Worm (Caenorhabditis elegans) whole organism, L4/young adult: ENCODE data around the gene nhr-201.

ENCODE experiments used
- W03F9.2 ChIP-seq: fragments of 150-350 bp; optimal IDR thresholded peaks from 2 replicates; lab custom pipeline; 2014; ENCODE audit warnings: missing biosample characterization, missing genetic modification characterization
- dao-5 ChIP-seq: sonication (generic microtip); optimal IDR thresholded peaks from 2 replicates; lab custom pipeline; 2016; ENCODE audit warnings: missing genotype, missing genetic modification characterization, moderate library complexity, missing compliant biosample characterization
- him-1 ChIP-seq: sonication (generic microtip); optimal IDR thresholded peaks from 2 replicates; lab custom pipeline; 2016; ENCODE audit warnings: missing genotype, missing genetic modification reagents, missing genetic modification characterization, missing compliant biosample characterization

nhr-201 gene

ce11 chrV:464800-465199, at the start of gene nhr-201:
nhr-201 (plus strand) TSS chrV:464828.
- TF ChIP-seq dao-5 (no peak), him-1 (tag; lab: Kevin White, UChicago) (no peak)

ce11 chrV:415072-415471, 49.6 kb upstream of the nhr-201 start:
- TF ChIP-seq dao-5 (no peak), him-1 (tag; lab: Kevin White, UChicago) (no peak), W03F9.2 (tag; lab: Kevin White, UChicago) (no peak)

ce11 chrV:417656-418353, 46.8 kb upstream of the nhr-201 start, which contains the start of gene irg-8:
irg-8 (minus strand) TSS chrV:417706.
- TF ChIP-seq W03F9.2 (tag; lab: Kevin White, UChicago): no peak
- TF ChIP-seq dao-5: no peak

- no peak for TF ChIP-seq him-1 (tag; lab: Kevin White, UChicago)
These were observed 46.2 kb upstream of the nhr-201 start, which contains the start of gene Y39D8A.1 for ce11 chrV:418432-418831. Y39D8A.1 (plus strand) TSS chrV:418732.

DNA sequence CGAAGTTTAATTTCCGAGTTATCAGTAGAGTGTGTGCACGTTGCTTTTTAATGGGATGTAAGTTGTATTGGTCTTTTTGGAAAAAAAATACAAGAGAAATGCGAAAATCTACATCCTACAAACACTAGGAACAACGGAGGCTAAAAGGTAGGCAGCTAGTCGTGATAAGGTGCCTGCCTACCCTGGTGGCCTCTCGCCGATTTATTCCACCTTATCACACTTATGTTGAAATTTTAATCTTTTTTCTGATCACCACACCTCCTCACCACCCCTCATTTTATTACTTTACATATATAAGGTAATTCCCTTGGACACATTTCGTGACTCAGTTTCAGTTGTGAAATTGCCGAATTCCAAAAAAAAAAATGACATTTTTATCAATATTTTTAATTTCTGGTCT, 42.5 kb upstream of the nhr-201 start, which contains the start of gene dod-20:
Gene dod-20 (plus strand): TSS at position 301 of the 400 bp plus-strand sequence.
- TF ChIP-seq W03F9.2 (tag; lab: Kevin White, UChicago) (no peak), dao-5 (no peak), him-1 (tag; lab: Kevin White, UChicago) (no peak)

- no peak for TF ChIP-seq dao-5
- no peak for TF ChIP-seq him-1 (tag; lab: Kevin White, UChicago)
- TF ChIP-seq W03F9.2 (tag; lab: Kevin White, UChicago): no peak
These were observed 40.5 kb upstream of the nhr-201 start, which contains the start of gene B0554.5 for ce11 chrV:424140-424539. B0554.5 (plus strand) TSS chrV:424440.

ce11 chrV:428844-429243, 35.8 kb upstream of the nhr-201 start, which contains the start of gene B0554.4:
B0554.4 (plus strand) TSS chrV:429144.
- TF ChIP-seq dao-5 (no peak), him-1 (tag; lab: Kevin White, UChicago) (no peak), W03F9.2 (tag; lab: Kevin White, UChicago) (no peak)

DNA sequence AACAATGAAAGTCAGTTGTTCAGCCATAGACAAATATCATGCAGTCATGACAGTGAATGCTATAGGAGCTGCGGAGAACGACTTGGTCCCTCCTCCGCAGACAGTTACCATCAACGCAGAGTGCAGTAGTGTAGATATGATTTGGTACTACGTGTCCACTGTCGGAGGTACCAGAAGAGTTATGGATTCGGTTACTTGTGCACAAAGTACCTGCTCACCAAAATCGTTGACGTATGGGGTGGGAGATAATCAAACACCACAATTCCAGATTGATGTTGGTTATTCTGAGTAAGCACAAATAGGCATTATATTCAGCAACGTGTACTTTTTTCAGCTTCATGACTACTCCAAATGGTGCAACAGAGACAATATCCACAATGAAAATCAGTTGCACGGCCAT, 31.6 kb upstream of the nhr-201 start:
- no peak for TF ChIP-seq W03F9.2 (tag; lab: Kevin White, UChicago)
- TF ChIP-seq him-1 (tag; lab: Kevin White, UChicago): no peak
- no peak for TF ChIP-seq dao-5

ce11 chrV:433898-434297, 30.7 kb upstream of the nhr-201 start, which contains the start of gene B0554.2:
B0554.2 (plus strand) TSS chrV:434198.
- no peak for TF ChIP-seq him-1 (tag; lab: Kevin White, UChicago)
- TF ChIP-seq W03F9.2 (tag; lab: Kevin White, UChicago): no peak
- TF ChIP-seq dao-5: no peak

ce11 chrV:438094-438493, 26.5 kb upstream of the nhr-201 start, which contains the start of gene B0554.1:
B0554.1 (plus strand) TSS chrV:438394.
- no peak for TF ChIP-seq W03F9.2 (tag; lab: Kevin White, UChicago)
- TF ChIP-seq him-1 (tag; lab: Kevin White, UChicago): no peak
- no peak for TF ChIP-seq dao-5

ce11 chrV:439183-439749, 25.4 kb upstream of the nhr-201 start:
- no peak for TF ChIP-seq him-1 (tag; lab: Kevin White, UChicago)
- TF ChIP-seq W03F9.2 (tag; lab: Kevin White, UChicago): no peak
- TF ChIP-seq dao-5: no peak

DNA sequence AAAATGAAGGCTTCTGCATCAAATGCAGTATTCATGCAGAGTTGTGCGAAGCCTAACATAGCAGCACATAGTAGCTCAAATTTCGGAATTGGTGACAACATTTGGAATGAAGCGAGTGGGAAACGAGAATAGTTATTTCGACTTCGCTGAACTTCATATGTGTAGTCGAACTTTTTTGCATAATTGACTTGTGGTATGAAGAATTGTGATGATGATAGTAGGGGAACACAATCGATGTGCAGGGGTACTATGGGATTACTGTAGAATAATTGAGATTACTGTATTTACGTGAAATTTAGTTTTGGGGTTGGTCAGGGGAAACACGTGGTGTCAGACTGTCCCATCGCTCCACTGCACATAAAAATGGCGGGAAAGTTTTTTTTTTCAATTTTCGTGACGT, 23.7 kb upstream of the nhr-201 start, which contains the start of gene B0554.7:
Gene B0554.7 (minus strand): TSS at position 101 of the 400 bp plus-strand sequence.
- TF ChIP-seq dao-5 (no peak), him-1 (tag; lab: Kevin White, UChicago) (no peak), W03F9.2 (tag; lab: Kevin White, UChicago) (no peak)

ce11 chrV:443193-443592, 21.4 kb upstream of the nhr-201 start, which contains the start of gene srh-33:
srh-33 (minus strand) TSS chrV:443293.
- TF ChIP-seq dao-5 (no peak), him-1 (tag; lab: Kevin White, UChicago) (no peak), W03F9.2 (tag; lab: Kevin White, UChicago) (no peak)

ce11 chrV:446574-446973, 18.1 kb upstream of the nhr-201 start, which contains the start of gene srh-34:
srh-34 (minus strand) TSS chrV:446674.
- no peak for TF ChIP-seq W03F9.2 (tag; lab: Kevin White, UChicago)
- TF ChIP-seq him-1 (tag; lab: Kevin White, UChicago): no peak
- TF ChIP-seq dao-5: no peak
